Worm (Caenorhabditis elegans): ENCODE data around the gene C31H1.5.

DNA sequence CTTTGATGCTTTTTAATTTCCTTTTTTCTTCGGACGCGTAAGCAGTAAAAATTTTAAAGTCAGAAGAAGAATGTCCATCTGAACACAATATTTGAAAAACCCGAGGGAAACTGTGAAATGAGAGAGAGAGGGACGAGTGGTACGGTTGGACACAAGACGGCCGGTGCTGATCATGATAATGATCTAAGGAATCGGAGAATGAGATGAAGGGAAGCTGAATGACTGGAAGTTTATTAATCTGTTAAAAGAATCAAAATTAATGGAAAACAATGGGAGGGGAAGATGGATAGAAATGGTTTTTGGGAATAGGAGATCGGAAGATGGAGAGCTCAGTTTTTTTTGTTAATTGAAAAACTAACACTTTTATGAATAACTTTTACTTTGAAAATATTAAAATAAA lies 37.9 kb downstream of the C31H1.5 start:
- TF ChIP-seq dao-5 (tag; optimal IDR thresholded peaks at IDR 0.05) = no peak
- no peak for TF ChIP-seq W03F9.2 (tag; optimal IDR thresholded peaks at IDR 0.05)
- TF ChIP-seq him-1 (tag; optimal IDR thresholded peaks at IDR 0.05) = no peak

All from whole organism, L4/young adult.